Worm (Caenorhabditis elegans) whole organism, L3 larva: ENCODE measurements around the gene str-125.

Experiments used
- R02D3.7 ChIP-seq: fragments of 150-350 bp; optimal IDR thresholded peaks from 2 replicates; lab custom pipeline; 2014; ENCODE audit warnings: missing biosample characterization, missing genetic modification characterization
- ZK546.5 ChIP-seq: sonication (generic microtip); optimal IDR thresholded peaks from 2 replicates; lab custom pipeline; 2017; ENCODE audit warnings: missing biosample characterization, missing genetic modification characterization
- aly-2 ChIP-seq: fragments of 150-350 bp; optimal IDR thresholded peaks from 2 replicates; lab custom pipeline; 2014; ENCODE audit warnings: missing biosample characterization, missing genetic modification characterization
- ama-1 ChIP-seq: fragments of 150-350 bp; optimal IDR thresholded peaks from 2 replicates; lab custom pipeline; 2018
- ceh-16 ChIP-seq: sonication (generic microtip); optimal IDR thresholded peaks from 2 replicates; lab custom pipeline; 2017; ENCODE audit warnings: missing biosample characterization, missing genetic modification characterization
- ceh-82 ChIP-seq: fragments of 150-350 bp; optimal IDR thresholded peaks from 2 replicates; lab custom pipeline; 2014; ENCODE audit warnings: missing biosample characterization, missing genetic modification characterization
- ceh-9 ChIP-seq: sonication (generic microtip); optimal IDR thresholded peaks from 2 replicates; lab custom pipeline; 2018; ENCODE audit warnings: missing biosample characterization, missing genetic modification characterization
- daf-12 ChIP-seq: fragments of 150-350 bp; optimal IDR thresholded peaks from 2 replicates; lab custom pipeline; 2014; ENCODE audit warnings: missing biosample characterization, missing genetic modification reagents, missing genetic modification characterization
- egl-27 ChIP-seq: sonication (generic microtip); optimal IDR thresholded peaks from 4 replicates; lab custom pipeline; 2017; ENCODE audit warnings: missing biosample characterization, missing genetic modification reagents, missing genetic modification characterization
- egl-5 ChIP-seq: fragments of 150-350 bp; optimal IDR thresholded peaks from 2 replicates; lab custom pipeline; 2017; ENCODE audit warnings: missing biosample characterization, missing genetic modification reagents, missing genetic modification characterization, inconsistent platforms
- elt-1 ChIP-seq: fragments of 150-350 bp; optimal IDR thresholded peaks from 2 replicates; lab custom pipeline; 2014; ENCODE audit warnings: missing biosample characterization, missing genetic modification characterization
- elt-2 ChIP-seq: sonication (generic microtip); optimal IDR thresholded peaks from 2 replicates; lab custom pipeline; 2016; ENCODE audit warnings: missing genetic modification reagents, mild to moderate bottlenecking, missing genetic modification characterization, missing compliant biosample characterization
- elt-3 ChIP-seq, 3 experiments: fragments of 150-350 bp in 1 of 3; sonication (generic microtip) in 2 of 3; optimal IDR thresholded peaks; 2 replicates in 2 of 3; 4 replicates in 1 of 3; lab custom pipeline; 2014 to 2017; ENCODE audit warnings: missing biosample characterization in 3 of 3, missing genetic modification characterization in 3 of 3
- fkh-10 ChIP-seq: sonication (generic microtip); optimal IDR thresholded peaks from 2 replicates; lab custom pipeline; 2017; ENCODE audit warnings: missing biosample characterization, missing genetic modification reagents, missing genetic modification characterization
- fos-1 ChIP-seq: fragments of 150-350 bp; optimal IDR thresholded peaks from 2 replicates; lab custom pipeline; 2014; ENCODE audit warnings: missing biosample characterization, missing genetic modification characterization
- hmg-11 ChIP-seq: sonication (generic microtip); optimal IDR thresholded peaks from 2 replicates; lab custom pipeline; 2016; ENCODE audit warnings: missing genetic modification characterization, missing compliant biosample characterization
- jun-1 ChIP-seq: fragments of 150-350 bp; optimal IDR thresholded peaks from 2 replicates; lab custom pipeline; 2014; ENCODE audit warnings: missing biosample characterization, missing genetic modification reagents, missing genetic modification characterization
- lin-15B ChIP-seq: fragments of 150-350 bp; optimal IDR thresholded peaks from 2 replicates; lab custom pipeline; 2014; ENCODE audit warnings: missing biosample characterization, missing genetic modification characterization
- lin-39 ChIP-seq: fragments of 150-350 bp; optimal IDR thresholded peaks from 2 replicates; lab custom pipeline; 2018; ENCODE audit warnings: missing biosample characterization, missing genetic modification reagents, missing genetic modification characterization
- lsy-12 ChIP-seq: sonication (generic microtip); optimal IDR thresholded peaks from 2 replicates; lab custom pipeline; 2016; ENCODE audit warnings: mild to moderate bottlenecking, missing genetic modification characterization, missing compliant biosample characterization
- mdl-1 ChIP-seq: fragments of 150-350 bp; optimal IDR thresholded peaks from 2 replicates; lab custom pipeline; 2014; ENCODE audit warnings: missing biosample characterization, missing genetic modification characterization
- mml-1 ChIP-seq: fragments of 150-350 bp; sonication (generic microtip); optimal IDR thresholded peaks from 3 replicates; lab custom pipeline; 2014; ENCODE audit warnings: missing biosample characterization, missing genetic modification characterization
- nfya-1 ChIP-seq: sonication (generic microtip); optimal IDR thresholded peaks from 2 replicates; lab custom pipeline; 2017; ENCODE audit warnings: missing genetic modification characterization, mild to moderate bottlenecking, missing compliant biosample characterization, antibody characterized with exemption, moderate library complexity; ENCODE audit not compliant: insufficient read depth
- nhr-11 ChIP-seq: fragments of 150-350 bp; optimal IDR thresholded peaks from 2 replicates; lab custom pipeline; 2014; ENCODE audit warnings: missing biosample characterization, missing genetic modification characterization
- nhr-23 ChIP-seq: fragments of 150-350 bp; optimal IDR thresholded peaks from 2 replicates; lab custom pipeline; 2014; ENCODE audit warnings: missing biosample characterization, missing genetic modification reagents, missing genetic modification characterization
- nhr-237 ChIP-seq: fragments of 150-350 bp; optimal IDR thresholded peaks from 2 replicates; lab custom pipeline; 2014; ENCODE audit warnings: missing biosample characterization, missing genetic modification characterization
- nhr-28 ChIP-seq: fragments of 150-350 bp; optimal IDR thresholded peaks from 2 replicates; lab custom pipeline; 2014; ENCODE audit warnings: missing biosample characterization, missing genetic modification characterization
- nhr-67 ChIP-seq: fragments of 150-350 bp; optimal IDR thresholded peaks from 2 replicates; lab custom pipeline; 2014; ENCODE audit warnings: missing biosample characterization, missing genetic modification characterization
- nhr-76 ChIP-seq: fragments of 150-350 bp; sonication (generic microtip); optimal IDR thresholded peaks from 5 replicates; lab custom pipeline; 2014; ENCODE audit warnings: missing biosample characterization, missing genetic modification characterization
- pha-4 ChIP-seq: fragments of 150-350 bp; optimal IDR thresholded peaks from 2 replicates; lab custom pipeline; 2014; ENCODE audit warnings: missing biosample characterization, missing genetic modification reagents, missing genetic modification characterization
- pqm-1 ChIP-seq: fragments of 150-350 bp; optimal IDR thresholded peaks from 2 replicates; lab custom pipeline; 2017; ENCODE audit warnings: missing biosample characterization, missing genetic modification characterization, inconsistent platforms
- sea-2 ChIP-seq: fragments of 150-350 bp; sonication (generic microtip); optimal IDR thresholded peaks from 4 replicates; lab custom pipeline; 2014; ENCODE audit warnings: missing biosample characterization, missing genetic modification reagents, missing genetic modification characterization
- snpc-4 ChIP-seq: fragments of 150-350 bp; optimal IDR thresholded peaks from 2 replicates; lab custom pipeline; 2014; ENCODE audit warnings: missing biosample characterization, missing genetic modification characterization
- tbx-2 ChIP-seq: sonication (generic microtip); optimal IDR thresholded peaks from 2 replicates; lab custom pipeline; 2016; ENCODE audit warnings: mild to moderate bottlenecking, missing genetic modification characterization, missing compliant biosample characterization
- unc-62 ChIP-seq: fragments of 150-350 bp; sonication (generic microtip); optimal IDR thresholded peaks from 4 replicates; lab custom pipeline; 2014; ENCODE audit warnings: missing biosample characterization, missing genetic modification reagents, missing genetic modification characterization
- zag-1 ChIP-seq: fragments of 150-350 bp; optimal IDR thresholded peaks from 2 replicates; lab custom pipeline; 2014; ENCODE audit warnings: missing biosample characterization, missing genetic modification characterization
- ztf-4 ChIP-seq: fragments of 150-350 bp; optimal IDR thresholded peaks from 2 replicates; lab custom pipeline; 2014; ENCODE audit warnings: missing biosample characterization, missing genetic modification characterization

str-125 gene

ce11 chrV:17035850-17036249 lies 40.0 kb downstream of the str-125 start, which contains the start of gene srz-94:
srz-94 (minus strand) TSS chrV:17035950.
- TF ChIP-seq nhr-237 (tag; lab: Kevin White, UChicago) (no peak), ceh-82 (tag; lab: Kevin White, UChicago) (no peak), nhr-23 (no peak), lin-15B (no peak), egl-5 (tag; lab: Kevin White, UChicago) (no peak), elt-1 (tag; lab: Kevin White, UChicago) (no peak), daf-12 (tag; lab: Kevin White, UChicago) (no peak), nhr-11 (tag; lab: Kevin White, UChicago) (no peak), mml-1 (no peak), sea-2 (GFP tag; lab: Kevin White, UChicago) (no peak), zag-1 (tag; lab: Kevin White, UChicago) (no peak), nhr-67 (tag; lab: Kevin White, UChicago) (no peak), elt-3 (tag; optimal IDR thresholded peaks at IDR 0.05; lab: Kevin White, UChicago) (no peak), pqm-1 (tag; lab: Kevin White, UChicago) (no peak), ztf-4 (no peak), R02D3.7 (no peak), hmg-11 (no peak), mdl-1 (no peak), elt-2 (tag; lab: Kevin White, UChicago) (no peak)

- no peak for TF ChIP-seq tbx-2
- TF ChIP-seq nhr-76 (tag; lab: Kevin White, UChicago): no peak
- TF ChIP-seq elt-2 (tag; lab: Kevin White, UChicago): no peak
- TF ChIP-seq nhr-28 (tag; lab: Kevin White, UChicago): no peak
- TF ChIP-seq hmg-11: no peak
- no peak for TF ChIP-seq nhr-67 (tag; lab: Kevin White, UChicago)
- no peak for TF ChIP-seq snpc-4 (tag; lab: Kevin White, UChicago)
- TF ChIP-seq ceh-16 (tag; lab: Kevin White, UChicago): no peak
- no peak for TF ChIP-seq unc-62 (GFP tag; lab: Kevin White, UChicago)
- TF ChIP-seq ceh-82 (tag; lab: Kevin White, UChicago): no peak
- TF ChIP-seq elt-1 (tag; lab: Kevin White, UChicago): no peak
- no peak for TF ChIP-seq nhr-11 (tag; lab: Kevin White, UChicago)
- TF ChIP-seq ama-1 (lab: Kevin White, UChicago): no peak
- no peak for TF ChIP-seq jun-1 (tag; lab: Kevin White, UChicago)
These were observed 45.4 kb downstream of the str-125 start for ce11 chrV:17030430-17030829.

- TF ChIP-seq ceh-9 (tag; lab: Kevin White, UChicago): no peak
- no peak for TF ChIP-seq fos-1 (tag; lab: Kevin White, UChicago)
- TF ChIP-seq elt-1 (tag; lab: Kevin White, UChicago): no peak
- no peak for TF ChIP-seq lin-15B
- no peak for TF ChIP-seq pha-4
- no peak for TF ChIP-seq tbx-2
- TF ChIP-seq egl-27 (tag; lab: Kevin White, UChicago): no peak
- TF ChIP-seq lin-39 (tag; lab: Kevin White, UChicago): no peak
- no peak for TF ChIP-seq aly-2
- no peak for TF ChIP-seq lsy-12
- no peak for TF ChIP-seq fkh-10
- no peak for TF ChIP-seq snpc-4 (tag; lab: Kevin White, UChicago)
- no peak for TF ChIP-seq nfya-1 (tag; lab: Kevin White, UChicago)
- no peak for TF ChIP-seq ama-1 (lab: Kevin White, UChicago)
- TF ChIP-seq ZK546.5 (tag; lab: Kevin White, UChicago): no peak
- TF ChIP-seq daf-12 (tag; lab: Kevin White, UChicago): no peak
These were observed 49.5 kb downstream of the str-125 start, which contains the start of gene F49H6.15 for ce11 chrV:17026289-17026688. F49H6.15 (minus strand) TSS chrV:17026389.
